Worm (Caenorhabditis elegans) whole organism, L1 larva: Measurements from ENCODE around the gene F54D12.10.

Experiments used
- Y116A8C.19 ChIP-seq: sonication (generic microtip); optimal IDR thresholded peaks from 2 replicates; lab custom pipeline; 2016; ENCODE audit warnings: missing compliant biosample characterization, missing genetic modification characterization, borderline replicate concordance
- aly-2 ChIP-seq: fragments of 150-350 bp; optimal IDR thresholded peaks from 2 replicates; lab custom pipeline; 2014; ENCODE audit warnings: missing biosample characterization, missing genetic modification characterization
- blmp-1 ChIP-seq: fragments of 150-350 bp; optimal IDR thresholded peaks from 2 replicates; lab custom pipeline; 2014; ENCODE audit warnings: missing biosample characterization, missing genetic modification characterization
- lin-39 ChIP-seq: fragments of 150-350 bp; optimal IDR thresholded peaks from 2 replicates; lab custom pipeline; 2014; ENCODE audit warnings: missing biosample characterization, missing genetic modification reagents, missing genetic modification characterization
- lsy-2 ChIP-seq, 2 experiments: fragments of 150-350 bp; optimal IDR thresholded peaks; 2 replicates each; lab custom pipeline; 2014; ENCODE audit warnings: missing biosample characterization in 2 of 2, missing genetic modification characterization in 2 of 2
- nhr-20 ChIP-seq: sonication (generic microtip); optimal IDR thresholded peaks from 2 replicates; lab custom pipeline; 2016; ENCODE audit warnings: mild to moderate bottlenecking, missing genetic modification characterization, missing compliant biosample characterization
- nhr-47 ChIP-seq: sonication (generic microtip); optimal IDR thresholded peaks from 2 replicates; lab custom pipeline; 2016; ENCODE audit warnings: mild to moderate bottlenecking, missing genetic modification characterization, moderate library complexity, missing compliant biosample characterization
- nhr-76 ChIP-seq: sonication (generic microtip); optimal IDR thresholded peaks from 2 replicates; lab custom pipeline; 2017; ENCODE audit warnings: missing biosample characterization, missing genetic modification characterization
- snpc-4 ChIP-seq: fragments of 150-350 bp; optimal IDR thresholded peaks from 2 replicates; lab custom pipeline; 2014; ENCODE audit warnings: missing biosample characterization, missing genetic modification characterization
- sup-37 ChIP-seq: fragments of 200-800 bp; sonication (Bioruptor generic); optimal IDR thresholded peaks from 2 replicates; lab custom pipeline; 2018; ENCODE audit warnings: mild to moderate bottlenecking, missing genetic modification characterization, missing compliant biosample characterization

DNA sequence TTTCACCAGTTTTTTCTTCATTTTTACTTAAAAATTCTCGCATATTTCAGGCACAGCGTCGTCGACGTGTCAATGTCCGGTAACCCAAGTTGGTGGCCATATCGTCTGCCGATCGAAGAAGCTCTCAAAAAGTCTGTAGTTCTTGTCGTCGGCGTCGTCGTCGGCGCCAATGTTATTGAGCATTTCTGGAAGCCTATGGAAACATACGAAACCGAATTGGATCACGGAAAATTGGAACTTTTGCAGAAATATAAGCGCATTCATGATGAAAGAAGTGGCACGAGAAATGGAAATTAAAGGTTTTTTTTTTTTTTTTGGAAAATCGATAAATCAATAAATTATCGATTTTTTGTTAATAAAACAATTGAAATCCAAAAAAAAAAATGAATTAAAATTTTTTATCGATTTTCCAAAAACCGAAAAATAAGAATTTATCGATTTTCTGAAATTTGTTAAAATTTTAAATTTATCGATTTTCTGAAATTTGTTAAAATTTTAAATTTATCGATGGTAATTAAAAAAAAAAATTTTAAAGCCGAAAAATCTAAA lies 34.3 kb upstream of the F54D12.10 start, which contains the start of gene alkb-1:
- TF ChIP-seq nhr-76 (no peak), snpc-4 (tag; lab: Kevin White, UChicago) (no peak), nhr-20 (tag; lab: Kevin White, UChicago) (no peak), lin-39 (tag; lab: Kevin White, UChicago) (no peak), aly-2 (no peak), lsy-2 (tag; optimal IDR thresholded peaks at IDR 0.05; lab: Kevin White, UChicago) (no peak), sup-37 (GFP tag; lab: Kevin White, UChicago) (no peak), blmp-1 (tag; lab: Kevin White, UChicago) (no peak), nhr-47 (tag; lab: Kevin White, UChicago) (no peak), Y116A8C.19 (tag; lab: Kevin White, UChicago) (no peak)
